Worm (Caenorhabditis elegans): Measurements from ENCODE around the gene Y113G7B.28.

ce11 chrV:20162290-20163104, 33.3 kb upstream of the Y113G7B.28 start:
- TF ChIP-seq blmp-1 (tag; optimal IDR thresholded peaks at IDR 0.05) (no peak), nhr-237 (tag; optimal IDR thresholded peaks at IDR 0.05) (no peak), unc-62 (GFP tag; optimal IDR thresholded peaks at IDR 0.05) (no peak), nhr-12 (tag; optimal IDR thresholded peaks at IDR 0.05) (no peak), nhr-76 (tag; optimal IDR thresholded peaks at IDR 0.05) (no peak), pha-4 (tag; optimal IDR thresholded peaks at IDR 0.05) (no peak), ceh-43 (GFP tag; optimal IDR thresholded peaks at IDR 0.05) (no peak), nhr-2 (tag; optimal IDR thresholded peaks at IDR 0.05) (no peak), nhr-28 (tag; optimal IDR thresholded peaks at IDR 0.05) (no peak), elt-3 (tag; optimal IDR thresholded peaks at IDR 0.05) (no peak), M03D4.4 (tag; optimal IDR thresholded peaks at IDR 0.05) (no peak), ceh-39 (tag; optimal IDR thresholded peaks at IDR 0.05) (no peak)
